Fruit fly (Drosophila melanogaster) whole organism, wandering third instar larva: ENCODE results near the gene kz.

Experiments used
- Abd-B ChIP-seq: fragments of >200 bp; optimal IDR thresholded peaks from 2 replicates; lab custom pipeline; 2017; ENCODE audit warnings: missing biosample characterization, missing genetic modification characterization
- CG32264 ChIP-seq: fragments of 200-800 bp; sonication (Bioruptor generic); optimal IDR thresholded peaks from 2 replicates; lab custom pipeline; 2016; ENCODE audit warnings: missing biosample characterization, missing genetic modification characterization
- CG9705 ChIP-seq: fragments of 200-800 bp; sonication (Bioruptor generic); optimal IDR thresholded peaks from 2 replicates; lab custom pipeline; 2018; ENCODE audit warnings: missing biosample characterization, mild to moderate bottlenecking, missing genetic modification characterization
- CrebA ChIP-seq: fragments of 200-800 bp; sonication (Bioruptor generic); optimal IDR thresholded peaks from 2 replicates; lab custom pipeline; 2016; ENCODE audit warnings: missing biosample characterization, mild to moderate bottlenecking, missing genetic modification characterization, borderline replicate concordance
- Dfd ChIP-seq: fragments of >200 bp; optimal IDR thresholded peaks from 2 replicates; lab custom pipeline; 2017; ENCODE audit warnings: missing biosample characterization, missing genetic modification characterization
- Dif ChIP-seq: fragments of 200-275, 200-300 bp; sonication (Bioruptor generic); optimal IDR thresholded peaks from 2 replicates; lab custom pipeline; 2018; ENCODE audit warnings: missing biosample characterization, missing genetic modification characterization; ENCODE audit not compliant: partially characterized antibody
- GATAd ChIP-seq: sonication (Bioruptor generic); optimal IDR thresholded peaks from 2 replicates; lab custom pipeline; 2016; ENCODE audit warnings: missing biosample characterization, missing genetic modification characterization
- HLH106 ChIP-seq: fragments of 200-800 bp; optimal IDR thresholded peaks from 3 replicates; lab custom pipeline; 2019; ENCODE audit warnings: missing biosample characterization, mild to moderate bottlenecking, missing genetic modification characterization, moderate library complexity
- Hnf4 ChIP-seq: fragments of 200-800 bp; sonication (Bioruptor generic); optimal IDR thresholded peaks from 2 replicates; lab custom pipeline; 2016; ENCODE audit warnings: missing biosample characterization, mild to moderate bottlenecking, missing genetic modification characterization
- Hr78 ChIP-seq: fragments of >200 bp; optimal IDR thresholded peaks from 2 replicates; lab custom pipeline; 2017; ENCODE audit warnings: missing biosample characterization, missing genetic modification characterization
- Hr83 ChIP-seq: fragments of 200-300 bp; sonication (Bioruptor generic); optimal IDR thresholded peaks from 2 replicates; lab custom pipeline; 2016; ENCODE audit warnings: missing biosample characterization, mild to moderate bottlenecking, missing genetic modification characterization, moderate library complexity; ENCODE audit not compliant: poor library complexity, severe bottlenecking
- Jra ChIP-seq: sonication (Bioruptor generic); optimal IDR thresholded peaks from 2 replicates; lab custom pipeline; 2016; ENCODE audit warnings: missing biosample characterization, missing genetic modification characterization
- Mio ChIP-seq: sonication (Bioruptor generic); optimal IDR thresholded peaks from 2 replicates; lab custom pipeline; 2016; ENCODE audit warnings: missing biosample characterization, missing genetic modification characterization
- Myc ChIP-seq: fragments of >200 bp; optimal IDR thresholded peaks from 2 replicates; lab custom pipeline; 2017
- N ChIP-seq: fragments of >200 bp; optimal IDR thresholded peaks from 2 replicates; lab custom pipeline; 2018; ENCODE audit warnings: missing biosample characterization, missing external identifiers, missing genetic modification characterization
- OdsH ChIP-seq: fragments of 200-800 bp; sonication (Bioruptor generic); optimal IDR thresholded peaks from 2 replicates; lab custom pipeline; 2016; ENCODE audit warnings: missing biosample characterization, mild to moderate bottlenecking, missing genetic modification characterization
- Rel ChIP-seq, 2 experiments: fragments of 200-800 bp; sonication (Bioruptor generic) in 1 of 2; optimal IDR thresholded peaks; 2 replicates in 1 of 2; 3 replicates in 1 of 2; lab custom pipeline; 2016 to 2019; ENCODE audit warnings: mild to moderate bottlenecking in 2 of 2, missing biosample characterization in 2 of 2, missing genetic modification characterization in 2 of 2, moderate library complexity in 1 of 2
- Sp1 ChIP-seq: fragments of 200-800 bp; sonication (Bioruptor generic); optimal IDR thresholded peaks from 3 replicates; lab custom pipeline; 2019; ENCODE audit warnings: missing biosample characterization, mild to moderate bottlenecking, missing genetic modification characterization, moderate library complexity
- Vsx2 ChIP-seq: fragments of 200-300, 225-300 bp; sonication (Bioruptor generic); optimal IDR thresholded peaks from 2 replicates; lab custom pipeline; 2018; ENCODE audit warnings: missing biosample characterization, missing genetic modification characterization; ENCODE audit not compliant: partially characterized antibody
- br ChIP-seq: fragments of 200-800 bp; sonication (Bioruptor generic); optimal IDR thresholded peaks from 2 replicates; lab custom pipeline; 2016; ENCODE audit warnings: missing biosample characterization, missing genetic modification characterization
- brk ChIP-seq: fragments of 200-800 bp; sonication (Bioruptor generic); optimal IDR thresholded peaks from 2 replicates; lab custom pipeline; 2016; ENCODE audit warnings: missing biosample characterization, mild to moderate bottlenecking, missing genetic modification characterization
- dl ChIP-seq, 2 experiments: fragments of 175-275, 200-275 bp in 1 of 2; fragments of 200-275 bp in 1 of 2; sonication (Bioruptor generic); optimal IDR thresholded peaks; lab custom pipeline; 2018; ENCODE audit warnings: mild to moderate bottlenecking in 2 of 2, missing biosample characterization in 2 of 2, missing genetic modification characterization in 2 of 2, moderate library complexity in 2 of 2; ENCODE audit not compliant: partially characterized antibody in 2 of 2, insufficient read depth in 1 of 2
- dmrt93B ChIP-seq: fragments of 200-800 bp; sonication (Bioruptor generic); optimal IDR thresholded peaks from 2 replicates; lab custom pipeline; 2018; ENCODE audit warnings: missing biosample characterization, mild to moderate bottlenecking, missing genetic modification characterization
- dsf ChIP-seq: sonication (Bioruptor generic); optimal IDR thresholded peaks from 2 replicates; lab custom pipeline; 2016; ENCODE audit warnings: missing biosample characterization, missing genetic modification characterization, borderline replicate concordance
- ey ChIP-seq: fragments of 200-800 bp; sonication (Bioruptor generic); optimal IDR thresholded peaks from 2 replicates; lab custom pipeline; 2016; ENCODE audit warnings: missing biosample characterization, missing genetic modification characterization
- foxo ChIP-seq, 2 experiments: fragments of 200-800 bp; sonication (Bioruptor generic); optimal IDR thresholded peaks; 2 replicates in 1 of 2; 3 replicates in 1 of 2; lab custom pipeline; 2016 to 2017; ENCODE audit warnings: missing biosample characterization in 2 of 2, missing genetic modification characterization in 2 of 2
- fru ChIP-seq: fragments of 200-800 bp; sonication (Bioruptor generic); optimal IDR thresholded peaks from 3 replicates; lab custom pipeline; 2016; ENCODE audit warnings: missing biosample characterization, mild to moderate bottlenecking, missing genetic modification characterization
- h ChIP-seq: fragments of 200-800 bp; sonication (Bioruptor generic); optimal IDR thresholded peaks from 3 replicates; lab custom pipeline; 2016; ENCODE audit warnings: missing biosample characterization, mild to moderate bottlenecking, missing genetic modification characterization
- jim ChIP-seq: fragments of 175-275, 200-325 bp; sonication (Bioruptor generic); optimal IDR thresholded peaks from 2 replicates; lab custom pipeline; 2016; ENCODE audit warnings: missing biosample characterization, mild to moderate bottlenecking, missing genetic modification characterization
- lola ChIP-seq: fragments of >200 bp; optimal IDR thresholded peaks from 2 replicates; lab custom pipeline; 2017; ENCODE audit warnings: missing biosample characterization, missing genetic modification characterization
- pan ChIP-seq: fragments of >200 bp; optimal IDR thresholded peaks from 2 replicates; lab custom pipeline; 2017
- psq ChIP-seq: fragments of 200-800 bp; sonication (Bioruptor generic); optimal IDR thresholded peaks from 3 replicates; lab custom pipeline; 2017; ENCODE audit warnings: missing biosample characterization, mild to moderate bottlenecking, missing genetic modification characterization, moderate library complexity
- rgr ChIP-seq: fragments of 200-800 bp; sonication (Bioruptor generic); optimal IDR thresholded peaks from 3 replicates; lab custom pipeline; 2016; ENCODE audit warnings: missing biosample characterization, mild to moderate bottlenecking, missing genetic modification characterization
- sage ChIP-seq: fragments of 200-800 bp; sonication (Bioruptor generic); optimal IDR thresholded peaks from 2 replicates; lab custom pipeline; 2016; ENCODE audit warnings: missing biosample characterization, mild to moderate bottlenecking, missing genetic modification characterization
- sv ChIP-seq: fragments of 200-800 bp; sonication (Bioruptor generic); optimal IDR thresholded peaks from 3 replicates; lab custom pipeline; 2016; ENCODE audit warnings: missing biosample characterization, missing genetic modification characterization
- tai ChIP-seq: sonication (Bioruptor generic); optimal IDR thresholded peaks from 2 replicates; lab custom pipeline; 2016; ENCODE audit warnings: missing biosample characterization, missing genetic modification characterization
- usp ChIP-seq: fragments of >200 bp; optimal IDR thresholded peaks from 2 replicates; lab custom pipeline; 2017; ENCODE audit warnings: missing biosample characterization, missing genetic modification characterization
- woc ChIP-seq: sonication (Bioruptor generic); optimal IDR thresholded peaks from 2 replicates; lab custom pipeline; 2016; ENCODE audit warnings: missing biosample characterization, mild to moderate bottlenecking, missing genetic modification characterization

kz gene

DNA sequence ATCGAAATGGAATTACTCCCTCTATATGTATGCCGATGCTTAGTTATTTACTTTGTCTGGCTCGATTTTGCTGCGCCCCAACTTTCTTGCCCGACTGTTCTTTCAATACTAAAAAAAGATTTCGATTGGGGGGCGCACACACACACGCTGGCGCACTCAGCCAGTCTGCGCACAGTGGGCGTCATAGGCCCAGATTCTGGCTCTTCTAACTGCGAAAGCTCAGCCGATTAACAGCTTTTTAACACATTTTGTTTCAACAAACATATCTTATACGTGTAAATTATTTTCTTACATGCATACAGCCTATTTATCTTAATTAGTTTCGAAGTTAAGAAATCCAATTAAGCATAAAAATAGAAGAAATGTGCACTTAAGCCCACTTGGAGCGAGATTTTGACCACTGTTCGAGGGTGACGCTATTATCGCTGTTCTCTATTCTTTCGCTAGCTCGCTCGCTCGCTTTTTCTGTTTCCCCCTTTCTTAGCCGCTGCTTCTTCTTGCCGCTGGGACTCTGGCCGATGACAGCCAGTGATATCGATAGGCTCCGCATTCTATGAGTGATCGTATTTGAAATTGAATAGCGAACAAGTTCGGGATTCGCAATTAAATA is 19.5 kb downstream of the kz start, which contains the start of gene Vinc:
TSS of gene Vinc (minus strand) at position 387 of the 610 bp plus-strand sequence.
- TF ChIP-seq Abd-B (no peak), Hr83 (GFP tag; lab: Kevin White, UChicago) (peak; percentile 86), foxo (GFP tag; optimal IDR thresholded peaks at IDR 0.05; lab: Kevin White, UChicago) (peak in 1 of 2 experiments; percentile 93), N (GFP tag; lab: Kevin White, UChicago) (no peak), Hr78 (GFP tag; lab: Kevin White, UChicago) (no peak), Vsx2 (no peak), Dif (GFP tag; lab: Kevin White, UChicago) (peak; percentile 40), OdsH (peak; percentile 63), usp (no peak), Rel (GFP tag; optimal IDR thresholded peaks at IDR 0.05; lab: Kevin White, UChicago) (peak; percentile 40), Rel (tag; optimal IDR thresholded peaks at IDR 0.05; lab: Kevin White, UChicago) (peak; percentile 97), Myc (lab: Kevin White, UChicago) (no peak), dmrt93B (GFP tag; lab: Kevin White, UChicago) (no peak), Mio (GFP tag; lab: Kevin White, UChicago) (no peak), rgr (peak; percentile 78), sv (GFP tag; lab: Kevin White, UChicago) (peak; percentile 66), brk (GFP tag; lab: Kevin White, UChicago) (no peak), Hnf4 (GFP tag; lab: Kevin White, UChicago) (no peak), lola (GFP tag; lab: Kevin White, UChicago) (no peak), CrebA (no peak), pan (lab: Kevin White, UChicago) (no peak), Jra (GFP tag; lab: Kevin White, UChicago) (peak; percentile 86), sage (no peak), ey (GFP tag; lab: Kevin White, UChicago) (peak; percentile 82), Sp1 (GFP tag; lab: Kevin White, UChicago) (peak; percentile 82), jim (no peak), HLH106 (tag; lab: Kevin White, UChicago) (peak; percentile 92), psq (peak; percentile 93), fru (GFP tag; lab: Kevin White, UChicago) (peak; percentile 95), h (GFP tag; lab: Kevin White, UChicago) (peak; percentile 93), dl (GFP tag; optimal IDR thresholded peaks at IDR 0.05; lab: Kevin White, UChicago; ENCODE audit: insufficient read depth in 1 of 2, partially characterized antibody in 2 of 2) (no peak), GATAd (GFP tag; lab: Kevin White, UChicago) (no peak), dsf (GFP tag; lab: Kevin White, UChicago) (no peak), CG9705 (GFP tag; lab: Kevin White, UChicago) (peak; percentile 85), Dfd (GFP tag; lab: Kevin White, UChicago) (no peak), woc (GFP tag; lab: Kevin White, UChicago) (no peak), CG32264 (GFP tag; lab: Kevin White, UChicago) (peak; percentile 79), br (GFP tag; lab: Kevin White, UChicago) (peak; percentile 88), tai (GFP tag; lab: Kevin White, UChicago) (no peak)

DNA sequence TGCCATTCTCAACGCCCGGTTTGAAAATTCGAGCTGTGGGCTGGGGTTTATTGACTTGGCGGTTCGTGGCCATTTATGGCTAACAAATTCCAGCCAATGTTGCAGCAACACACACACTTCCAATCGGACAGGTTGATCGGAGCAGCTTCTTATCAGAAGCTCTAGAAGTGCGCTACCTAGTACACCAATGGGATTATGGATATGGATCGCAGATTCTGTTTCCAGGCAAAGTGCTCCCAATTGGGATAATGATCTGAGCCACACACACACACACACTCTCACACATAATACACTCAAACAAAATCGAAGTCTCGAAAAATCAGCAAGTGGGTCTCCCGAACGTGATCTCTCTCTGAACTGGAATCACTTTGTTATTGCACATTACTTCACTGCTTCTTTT is 20.2 kb downstream of the kz start:
- TF ChIP-seq CG9705 (GFP tag; lab: Kevin White, UChicago): no peak
- TF ChIP-seq br (GFP tag; lab: Kevin White, UChicago): no peak
- TF ChIP-seq Myc (lab: Kevin White, UChicago): no peak
- TF ChIP-seq GATAd (GFP tag; lab: Kevin White, UChicago): no peak
- TF ChIP-seq rgr: no peak
- no peak for TF ChIP-seq dmrt93B (GFP tag; lab: Kevin White, UChicago)
- no peak for TF ChIP-seq lola (GFP tag; lab: Kevin White, UChicago)
- no peak for TF ChIP-seq psq
- no peak for TF ChIP-seq sv (GFP tag; lab: Kevin White, UChicago)
- TF ChIP-seq Hr78 (GFP tag; lab: Kevin White, UChicago): no peak
- no peak for TF ChIP-seq sage
- no peak for TF ChIP-seq Dif (GFP tag; lab: Kevin White, UChicago)
- no peak for TF ChIP-seq jim
- no peak for TF ChIP-seq woc (GFP tag; lab: Kevin White, UChicago)
